Worm (Caenorhabditis elegans) whole organism, L1 larva: ENCODE data around the gene mma-1.

ENCODE experiments used
- C04F5.9 ChIP-seq: sonication (generic microtip); optimal IDR thresholded peaks from 2 replicates; lab custom pipeline; 2016; ENCODE audit warnings: missing genetic modification characterization, missing compliant biosample characterization
- F16B12.6 ChIP-seq: fragments of 150-350 bp; optimal IDR thresholded peaks from 2 replicates; lab custom pipeline; 2014; ENCODE audit warnings: missing biosample characterization, missing genetic modification characterization
- Y116A8C.19 ChIP-seq: sonication (generic microtip); optimal IDR thresholded peaks from 2 replicates; lab custom pipeline; 2016; ENCODE audit warnings: missing compliant biosample characterization, missing genetic modification characterization, borderline replicate concordance
- aha-1 ChIP-seq: fragments of 150-350 bp; optimal IDR thresholded peaks from 2 replicates; lab custom pipeline; 2014; ENCODE audit warnings: missing biosample characterization, missing genetic modification characterization
- aly-2 ChIP-seq: fragments of 150-350 bp; optimal IDR thresholded peaks from 2 replicates; lab custom pipeline; 2014; ENCODE audit warnings: missing biosample characterization, missing genetic modification characterization
- ceh-90 ChIP-seq: sonication (generic microtip); optimal IDR thresholded peaks from 2 replicates; lab custom pipeline; 2016; ENCODE audit warnings: missing genetic modification characterization, missing compliant biosample characterization
- ces-1 ChIP-seq: fragments of 150-350 bp; optimal IDR thresholded peaks from 2 replicates; lab custom pipeline; 2014; ENCODE audit warnings: missing biosample characterization, missing genetic modification reagents, missing genetic modification characterization
- dpl-1 ChIP-seq, 3 experiments: fragments of 150-350 bp in 2 of 3; sonication (generic microtip) in 1 of 3; optimal IDR thresholded peaks; 2 replicates each; lab custom pipeline; 2014 to 2017; ENCODE audit warnings: missing biosample characterization in 3 of 3, missing genetic modification characterization in 3 of 3, missing genetic modification reagents in 3 of 3
- dsc-1 ChIP-seq: sonication (generic microtip); optimal IDR thresholded peaks from 2 replicates; lab custom pipeline; 2016; ENCODE audit warnings: mild to moderate bottlenecking, missing genetic modification characterization, missing compliant biosample characterization
- efl-3 ChIP-seq: fragments of 200-800 bp; sonication (Bioruptor generic); optimal IDR thresholded peaks from 2 replicates; lab custom pipeline; 2018; ENCODE audit warnings: mild to moderate bottlenecking, missing genetic modification characterization, missing compliant biosample characterization
- egl-13 ChIP-seq: sonication (generic microtip); optimal IDR thresholded peaks from 2 replicates; lab custom pipeline; 2016; ENCODE audit warnings: missing genotype, missing genetic modification reagents, missing genetic modification characterization, missing compliant biosample characterization
- egl-27 ChIP-seq, 2 experiments: fragments of 150-350 bp in 1 of 2; sonication (generic microtip); optimal IDR thresholded peaks; 3 replicates each; lab custom pipeline; 2017 to 2018; ENCODE audit warnings: missing biosample characterization in 2 of 2, missing genetic modification characterization in 2 of 2, missing genetic modification reagents in 2 of 2
- elt-2 ChIP-seq: sonication (generic microtip); optimal IDR thresholded peaks from 2 replicates; lab custom pipeline; 2016; ENCODE audit warnings: missing genetic modification characterization, mild to moderate bottlenecking, inconsistent platforms, missing compliant biosample characterization, missing genetic modification reagents
- elt-3 ChIP-seq, 6 experiments: fragments of 150-350 bp in 1 of 6; sonication (generic microtip); optimal IDR thresholded peaks; 2 replicates each; lab custom pipeline; 2017 to 2018; ENCODE audit warnings: missing biosample characterization in 6 of 6, missing genetic modification characterization in 6 of 6, inconsistent platforms in 1 of 6
- ets-5 ChIP-seq: fragments of 200-800 bp; sonication (Bioruptor generic); IDR thresholded peaks from 2 replicates; pipeline ENCODE4 v1.3.6; 2022; ENCODE audit warnings: missing genetic modification characterization, missing compliant biosample characterization
- fkh-10 ChIP-seq: sonication (generic microtip); optimal IDR thresholded peaks from 2 replicates; lab custom pipeline; 2017; ENCODE audit warnings: missing biosample characterization, missing genetic modification reagents, missing genetic modification characterization
- fkh-8 ChIP-seq: sonication (generic microtip); optimal IDR thresholded peaks from 2 replicates; lab custom pipeline; 2016; ENCODE audit warnings: mild to moderate bottlenecking, missing genetic modification characterization, missing compliant biosample characterization
- fos-1 ChIP-seq: fragments of 150-350 bp; optimal IDR thresholded peaks from 2 replicates; lab custom pipeline; 2014; ENCODE audit warnings: missing biosample characterization, missing genetic modification characterization
- hlh-4 ChIP-seq: sonication (generic microtip); optimal IDR thresholded peaks from 2 replicates; lab custom pipeline; 2016; ENCODE audit warnings: mild to moderate bottlenecking, missing genetic modification characterization, missing compliant biosample characterization
- hpl-2 ChIP-seq: fragments of 150-350 bp; optimal IDR thresholded peaks from 2 replicates; lab custom pipeline; 2014; ENCODE audit warnings: missing biosample characterization, missing genetic modification reagents, missing genetic modification characterization
- isw-1 ChIP-seq: fragments of 200-800 bp; sonication (Bioruptor generic); IDR thresholded peaks from 2 replicates; pipeline ENCODE4 v1.3.6; 2022; ENCODE audit warnings: missing genetic modification characterization, missing compliant biosample characterization
- lin-35 ChIP-seq, 2 experiments: fragments of 150-350 bp; optimal IDR thresholded peaks; 2 replicates each; lab custom pipeline; 2014; ENCODE audit warnings: missing biosample characterization in 2 of 2, missing genetic modification characterization in 2 of 2, missing genetic modification reagents in 2 of 2
- lsy-2 ChIP-seq, 2 experiments: fragments of 150-350 bp; optimal IDR thresholded peaks; 2 replicates each; lab custom pipeline; 2014; ENCODE audit warnings: missing biosample characterization in 2 of 2, missing genetic modification characterization in 2 of 2
- mab-9 ChIP-seq: fragments of 200-800 bp; sonication (Bioruptor generic); IDR thresholded peaks from 2 replicates; pipeline ENCODE4 v1.3.6; 2022; ENCODE audit warnings: missing genetic modification reagents, missing genetic modification characterization, missing compliant biosample characterization
- mef-2 ChIP-seq: fragments of 150-350 bp; optimal IDR thresholded peaks from 2 replicates; lab custom pipeline; 2014; ENCODE audit warnings: missing biosample characterization, missing genetic modification characterization
- mep-1 ChIP-seq: fragments of 150-350 bp; optimal IDR thresholded peaks from 2 replicates; lab custom pipeline; 2014; ENCODE audit warnings: missing biosample characterization, missing genetic modification characterization
- nhr-11 ChIP-seq: fragments of 150-350 bp; optimal IDR thresholded peaks from 2 replicates; lab custom pipeline; 2014; ENCODE audit warnings: missing biosample characterization, missing genetic modification characterization
- nhr-12 ChIP-seq: sonication (generic microtip); optimal IDR thresholded peaks from 2 replicates; lab custom pipeline; 2017; ENCODE audit warnings: missing biosample characterization, missing genetic modification characterization
- nhr-19 ChIP-seq: fragments of 200-800 bp; sonication (Bioruptor generic); conservative IDR thresholded peaks from 2 replicates; pipeline ENCODE4 v1.3.6; 2022; ENCODE audit warnings: missing genetic modification characterization, missing compliant biosample characterization
- nhr-237 ChIP-seq: fragments of 150-350 bp; optimal IDR thresholded peaks from 2 replicates; lab custom pipeline; 2014; ENCODE audit warnings: missing biosample characterization, missing genetic modification characterization
- nhr-28 ChIP-seq: fragments of 150-350 bp; optimal IDR thresholded peaks from 2 replicates; lab custom pipeline; 2014; ENCODE audit warnings: missing biosample characterization, missing genetic modification characterization
- nhr-47 ChIP-seq: sonication (generic microtip); optimal IDR thresholded peaks from 2 replicates; lab custom pipeline; 2016; ENCODE audit warnings: mild to moderate bottlenecking, missing genetic modification characterization, moderate library complexity, missing compliant biosample characterization
- nhr-71 ChIP-seq: sonication (generic microtip); optimal IDR thresholded peaks from 2 replicates; lab custom pipeline; 2016; ENCODE audit warnings: mild to moderate bottlenecking, missing genetic modification characterization, moderate library complexity, missing compliant biosample characterization
- nhr-77 ChIP-seq: fragments of 150-350 bp; optimal IDR thresholded peaks from 2 replicates; lab custom pipeline; 2014; ENCODE audit warnings: missing biosample characterization, missing genetic modification characterization
- nhr-84 ChIP-seq: sonication (generic microtip); optimal IDR thresholded peaks from 2 replicates; lab custom pipeline; 2017; ENCODE audit warnings: missing biosample characterization, missing genetic modification characterization
- nhr-90 ChIP-seq: sonication (generic microtip); optimal IDR thresholded peaks from 2 replicates; lab custom pipeline; 2016; ENCODE audit warnings: mild to moderate bottlenecking, missing genetic modification characterization, missing compliant biosample characterization; ENCODE audit not compliant: poor library complexity
- pax-3 ChIP-seq: fragments of 200-800 bp; sonication (Bioruptor generic); optimal IDR thresholded peaks from 2 replicates; lab custom pipeline; 2018; ENCODE audit warnings: mild to moderate bottlenecking, missing genetic modification characterization, moderate library complexity, missing compliant biosample characterization
- pqm-1 ChIP-seq: sonication (generic microtip); optimal IDR thresholded peaks from 3 replicates; lab custom pipeline; 2017; ENCODE audit warnings: missing biosample characterization, missing genetic modification characterization
- rnt-1 ChIP-seq: sonication (generic microtip); optimal IDR thresholded peaks from 2 replicates; lab custom pipeline; 2016; ENCODE audit warnings: mild to moderate bottlenecking, missing genetic modification characterization, moderate library complexity, missing compliant biosample characterization
- skn-1 ChIP-seq: fragments of 150-350 bp; optimal IDR thresholded peaks from 2 replicates; lab custom pipeline; 2014; ENCODE audit warnings: missing biosample characterization, missing genetic modification characterization
- snpc-4 ChIP-seq: fragments of 150-350 bp; optimal IDR thresholded peaks from 2 replicates; lab custom pipeline; 2014; ENCODE audit warnings: missing biosample characterization, missing genetic modification characterization
- sox-4 ChIP-seq: sonication (generic microtip); optimal IDR thresholded peaks from 2 replicates; lab custom pipeline; 2016; ENCODE audit warnings: missing genetic modification characterization, missing compliant biosample characterization
- swsn-7 ChIP-seq: sonication (generic microtip); optimal IDR thresholded peaks from 2 replicates; lab custom pipeline; 2016; ENCODE audit warnings: missing genetic modification characterization, missing compliant biosample characterization
- unc-130 ChIP-seq: fragments of 150-350 bp; optimal IDR thresholded peaks from 2 replicates; lab custom pipeline; 2017; ENCODE audit warnings: missing biosample characterization, missing genetic modification characterization, inconsistent platforms
- unc-30 ChIP-seq: sonication (generic microtip); optimal IDR thresholded peaks from 2 replicates; lab custom pipeline; 2017; ENCODE audit warnings: missing biosample characterization, missing genetic modification characterization
- unc-62 ChIP-seq: fragments of 150-350 bp; optimal IDR thresholded peaks from 2 replicates; lab custom pipeline; 2014; ENCODE audit warnings: missing biosample characterization, missing genetic modification reagents, missing genetic modification characterization
- unc-86 ChIP-seq: sonication (generic microtip); optimal IDR thresholded peaks from 2 replicates; lab custom pipeline; 2016; ENCODE audit warnings: missing genetic modification characterization, missing compliant biosample characterization
- vab-15 ChIP-seq: sonication (generic microtip); optimal IDR thresholded peaks from 2 replicates; lab custom pipeline; 2017; ENCODE audit warnings: missing genotype, mild to moderate bottlenecking, missing genetic modification characterization, missing compliant biosample characterization
- zag-1 ChIP-seq: fragments of 150-350 bp; optimal IDR thresholded peaks from 2 replicates; lab custom pipeline; 2014; ENCODE audit warnings: missing biosample characterization, missing genetic modification characterization
- zip-4 ChIP-seq: fragments of 200-800 bp; sonication (Bioruptor generic); optimal IDR thresholded peaks from 2 replicates; lab custom pipeline; 2018; ENCODE audit warnings: mild to moderate bottlenecking, missing genetic modification characterization, moderate library complexity, missing compliant biosample characterization

mma-1 gene

DNA sequence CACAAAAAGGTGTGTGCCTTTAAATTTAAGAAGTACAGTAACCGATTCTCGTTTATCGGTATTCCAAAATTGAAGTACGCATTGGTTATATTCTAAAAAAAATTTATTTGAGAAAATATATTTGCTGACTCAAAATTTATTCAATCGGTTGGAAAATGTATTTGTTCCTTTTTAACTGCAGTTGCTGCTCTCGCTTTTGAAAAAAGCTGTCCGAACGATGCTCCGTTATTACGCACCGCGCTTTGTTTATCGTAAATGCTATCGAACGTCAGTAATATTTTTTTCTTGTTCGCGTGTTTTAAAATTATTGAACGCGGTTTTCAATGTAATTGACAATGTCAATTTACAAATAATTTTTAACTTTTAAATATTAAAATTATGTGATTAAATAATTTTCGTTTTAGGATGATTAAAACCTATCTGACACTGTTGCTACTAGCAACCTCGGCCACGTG is 35.7 kb downstream of the mma-1 start, which contains the start of gene sel-1 (continued):
- peak; percentile 38 for TF ChIP-seq nhr-71 (tag; lab: Kevin White, UChicago)
- no peak for TF ChIP-seq ets-5 (GFP tag; lab: Robert Waterston, UW)
- TF ChIP-seq nhr-11 (tag; lab: Kevin White, UChicago): no peak
- no peak for TF ChIP-seq mef-2 (tag; lab: Kevin White, UChicago)
- TF ChIP-seq egl-13 (tag; lab: Kevin White, UChicago): no peak
- TF ChIP-seq snpc-4 (tag; lab: Kevin White, UChicago): no peak
- TF ChIP-seq zag-1 (tag; lab: Kevin White, UChicago): no peak
- TF ChIP-seq ces-1 (GFP tag; lab: Kevin White, UChicago): no peak
- TF ChIP-seq sox-4 (tag; lab: Kevin White, UChicago): no peak
- TF ChIP-seq aly-2 (tag; lab: Kevin White, UChicago): no peak
- no peak for TF ChIP-seq nhr-237 (tag; lab: Kevin White, UChicago)
- TF ChIP-seq efl-3 (GFP tag; lab: Kevin White, UChicago): no peak
- TF ChIP-seq lsy-2 (tag; optimal IDR thresholded peaks at IDR 0.05; lab: Kevin White, UChicago): peak; percentile 33 to 47
- peak; percentile 1 for TF ChIP-seq F16B12.6 (tag; lab: Kevin White, UChicago)
- TF ChIP-seq aha-1: no peak
- TF ChIP-seq hpl-2 (GFP tag; lab: Kevin White, UChicago): no peak
- TF ChIP-seq vab-15 (tag; lab: Kevin White, UChicago): no peak
- no peak for TF ChIP-seq elt-2 (tag; lab: Kevin White, UChicago)
- TF ChIP-seq nhr-84: no peak
- TF ChIP-seq unc-30: no peak
- TF ChIP-seq nhr-12 (tag; lab: Kevin White, UChicago): no peak
- TF ChIP-seq unc-62 (GFP tag; lab: Kevin White, UChicago): no peak
- TF ChIP-seq rnt-1 (tag; lab: Kevin White, UChicago): peak; percentile 14
- no peak for TF ChIP-seq zip-4 (GFP tag; lab: Kevin White, UChicago)
- no peak for TF ChIP-seq egl-27 (tag; optimal IDR thresholded peaks at IDR 0.05; lab: Kevin White, UChicago)
- no peak for TF ChIP-seq fkh-10 (GFP tag; lab: Kevin White, UChicago)
- TF ChIP-seq fos-1 (tag; lab: Kevin White, UChicago): no peak
- TF ChIP-seq lin-35 (GFP tag; optimal IDR thresholded peaks at IDR 0.05; lab: Kevin White, UChicago): peak; percentile 3 to 50
- no peak for TF ChIP-seq mab-9 (GFP tag; lab: Robert Waterston, UW)
- no peak for TF ChIP-seq nhr-28 (tag; lab: Kevin White, UChicago)
- no peak for TF ChIP-seq Y116A8C.19
- peak; percentile 42 for TF ChIP-seq mep-1 (tag; lab: Kevin White, UChicago)
- no peak for TF ChIP-seq unc-130 (tag; lab: Kevin White, UChicago)
- TF ChIP-seq hlh-4 (tag; lab: Kevin White, UChicago): no peak
- TF ChIP-seq nhr-90 (tag; lab: Kevin White, UChicago): peak; percentile 29
- no peak for TF ChIP-seq C04F5.9 (tag; lab: Kevin White, UChicago)
- peak; percentile 25 for TF ChIP-seq swsn-7 (tag; lab: Kevin White, UChicago)
- no peak for TF ChIP-seq pqm-1 (tag; lab: Kevin White, UChicago)
- peak; percentile 22 for TF ChIP-seq nhr-19 (GFP tag; lab: Robert Waterston, UW)
- TF ChIP-seq unc-86 (tag; lab: Kevin White, UChicago): no peak
- TF ChIP-seq isw-1 (GFP tag; lab: Robert Waterston, UW): no peak
- TF ChIP-seq dpl-1 (GFP tag; optimal IDR thresholded peaks at IDR 0.05; lab: Kevin White, UChicago): peak in 1 of 3 experiments; percentile 37
- no peak for TF ChIP-seq fkh-8
- TF ChIP-seq skn-1 (tag; lab: Kevin White, UChicago): no peak
- TF ChIP-seq dsc-1 (tag; lab: Kevin White, UChicago): no peak
- no peak for TF ChIP-seq ceh-90 (tag; lab: Kevin White, UChicago)
- no peak for TF ChIP-seq nhr-77 (tag; lab: Kevin White, UChicago)
- TF ChIP-seq pax-3 (tag; lab: Kevin White, UChicago): no peak
- TF ChIP-seq nhr-47: peak; percentile 2
- no peak for TF ChIP-seq elt-3 (tag; optimal IDR thresholded peaks at IDR 0.05; lab: Kevin White, UChicago)
- TF ChIP-seq, all 84 proteins: peak for 16
